Worm (Caenorhabditis elegans): ENCODE measurements around the gene ctsa-2.

The ctsa-2 gene

ce11 chrX:6445239-6445638 lies 14.8 kb upstream of the ctsa-2 start:
- TF ChIP-seq hlh-26 (GFP tag; conservative IDR thresholded peaks at IDR 0.05): no peak
- TF ChIP-seq lin-35 (GFP tag; optimal IDR thresholded peaks at IDR 0.05): no peak
- peak; percentile 23 for TF ChIP-seq nhr-80 (tag; optimal IDR thresholded peaks at IDR 0.05)
- TF ChIP-seq repo-1 (tag; optimal IDR thresholded peaks at IDR 0.05): no peak

ce11 chrX:6443373-6443772 lies 13.0 kb upstream of the ctsa-2 start, which contains the start of gene K10C2.7:
Gene K10C2.7, minus strand, starts transcription at chrX:6443473.
- no peak for TF ChIP-seq attf-5 (GFP tag; optimal IDR thresholded peaks at IDR 0.05)
- no peak for TF ChIP-seq cebp-1 (GFP tag; IDR thresholded peaks at IDR 0.05)
- no peak for TF ChIP-seq cebp-1 (tag; optimal IDR thresholded peaks at IDR 0.05)
- no peak for TF ChIP-seq ztf-25 (GFP tag; IDR thresholded peaks at IDR 0.05)
- no peak for TF ChIP-seq attf-6 (GFP tag; IDR thresholded peaks at IDR 0.05)
- no peak for TF ChIP-seq nfya-1 (tag; optimal IDR thresholded peaks at IDR 0.05; ENCODE audit: borderline replicate concordance, insufficient read depth)
- TF ChIP-seq ets-4 (GFP tag; optimal IDR thresholded peaks at IDR 0.05): no peak
- no peak for TF ChIP-seq pha-4 (tag; optimal IDR thresholded peaks at IDR 0.05)
- TF ChIP-seq tbx-9 (tag; optimal IDR thresholded peaks at IDR 0.05; ENCODE audit: borderline replicate concordance): no peak
- no peak for TF ChIP-seq F33H1.4 (GFP tag; IDR thresholded peaks at IDR 0.05)
- TF ChIP-seq rec-8 (tag; optimal IDR thresholded peaks at IDR 0.05): no peak
- no peak for TF ChIP-seq tlf-1 (GFP tag; optimal IDR thresholded peaks at IDR 0.05)
- no peak for TF ChIP-seq sea-2 (GFP tag; IDR thresholded peaks at IDR 0.05)
- no peak for TF ChIP-seq egrh-3 (GFP tag; IDR thresholded peaks at IDR 0.05)
- TF ChIP-seq F55B11.4 (tag; optimal IDR thresholded peaks at IDR 0.05; ENCODE audit: borderline replicate concordance, insufficient read depth): no peak
- TF ChIP-seq egl-44 (GFP tag; IDR thresholded peaks at IDR 0.05): no peak

ce11 chrX:6440464-6440863 lies 10.1 kb upstream of the ctsa-2 start, which contains the start of gene K10C2.14:
Gene K10C2.14, minus strand, starts transcription at chrX:6440564.
- TF ChIP-seq sptf-2 (GFP tag; optimal IDR thresholded peaks at IDR 0.05): no peak
- no peak for TF ChIP-seq B0336.3 (GFP tag; IDR thresholded peaks at IDR 0.05)
- no peak for TF ChIP-seq T26A5.8 (tag; optimal IDR thresholded peaks at IDR 0.05)
- no peak for TF ChIP-seq F57C9.4 (tag; optimal IDR thresholded peaks at IDR 0.05)
- TF ChIP-seq tbp1 (GFP tag; optimal IDR thresholded peaks at IDR 0.05): no peak
- no peak for TF ChIP-seq dpl-1 (GFP tag; optimal IDR thresholded peaks at IDR 0.05)
- TF ChIP-seq D2030.7 (GFP tag; IDR thresholded peaks at IDR 0.05): no peak
- TF ChIP-seq attf-3 (GFP tag; conservative IDR thresholded peaks at IDR 0.05): no peak
- no peak for TF ChIP-seq madf-6 (GFP tag; IDR thresholded peaks at IDR 0.05)
- no peak for TF ChIP-seq let-526 (GFP tag; IDR thresholded peaks at IDR 0.05)
- TF ChIP-seq ceh-40 (GFP tag; IDR thresholded peaks at IDR 0.05): no peak
- TF ChIP-seq tbx-9 (tag; optimal IDR thresholded peaks at IDR 0.05; ENCODE audit: borderline replicate concordance): no peak
- TF ChIP-seq F22D6.2 (tag; optimal IDR thresholded peaks at IDR 0.05): no peak
- no peak for TF ChIP-seq aptf-3 (GFP tag; IDR thresholded peaks at IDR 0.05)
- TF ChIP-seq mxl-1 (tag; optimal IDR thresholded peaks at IDR 0.05): no peak
- no peak for TF ChIP-seq pha-4 (tag; optimal IDR thresholded peaks at IDR 0.05)
- no peak for TF ChIP-seq athp-1 (tag; optimal IDR thresholded peaks at IDR 0.05)

DNA sequence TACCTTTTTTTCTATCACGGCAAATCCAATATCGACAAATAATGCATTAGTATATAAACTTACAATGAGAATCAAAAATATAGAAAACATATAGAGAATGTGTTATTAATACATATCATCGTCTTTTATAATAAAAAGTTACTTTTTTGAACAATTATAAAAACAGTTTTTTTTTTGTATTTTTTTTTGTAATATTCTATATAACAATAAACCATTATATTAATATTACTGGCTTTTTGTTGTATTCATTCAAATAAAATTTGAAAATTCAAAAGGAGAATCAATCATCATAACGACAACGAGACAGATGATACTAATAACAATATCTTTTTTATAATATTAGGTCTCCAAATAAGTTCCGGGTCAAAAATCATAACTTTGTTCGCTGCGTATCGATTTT lies 7.1 kb upstream of the ctsa-2 start, which contains the start of gene K10C2.8:
Gene K10C2.8 (minus strand): TSS at position 101 of the 400 bp plus-strand sequence.
- TF ChIP-seq atf-7 (tag; optimal IDR thresholded peaks at IDR 0.05) (no peak), ceh-91 (GFP tag; IDR thresholded peaks at IDR 0.05) (no peak), F57A8.1 (GFP tag; optimal IDR thresholded peaks at IDR 0.05) (no peak), hmg-1.2 (GFP tag; IDR thresholded peaks at IDR 0.05) (no peak), C17E4.6 (GFP tag; IDR thresholded peaks at IDR 0.05) (no peak), ztf-22 (GFP tag; optimal IDR thresholded peaks at IDR 0.05) (no peak), hlh-12 (tag; optimal IDR thresholded peaks at IDR 0.05) (no peak)

All from whole organism, young adult.